Fruit fly (Drosophila melanogaster): Measurements from ENCODE around the gene Psa.

dm6 chr3L:1536487-1537337 lies 34.1 kb downstream of the Psa start, which contains the start of the genes CG12091 and pns:
- TF ChIP-seq CG7101 (tag; optimal IDR thresholded peaks at IDR 0.05) (peak; percentile 41), kay (GFP tag; ENCODE audit: borderline replicate concordance) (no peak), ovo (GFP tag; optimal IDR thresholded peaks at IDR 0.05) (peak; percentile 67), pad (GFP tag; optimal IDR thresholded peaks at IDR 0.05) (peak; percentile 72), CG14711 (tag; optimal IDR thresholded peaks at IDR 0.05) (peak; percentile 45), toe (GFP tag; optimal IDR thresholded peaks at IDR 0.05) (peak; percentile 80), Hr96 (GFP tag; optimal IDR thresholded peaks at IDR 0.05) (peak; percentile 57), Mnt (GFP tag; optimal IDR thresholded peaks at IDR 0.05) (peak; percentile 60), Crg-1 (GFP tag; optimal IDR thresholded peaks at IDR 0.05) (peak; percentile 59)

Measured in whole organism, adult.